Worm (Caenorhabditis elegans): Measurements from ENCODE around the gene pqn-89.
A peak's percentile ranks its signal among the peaks of the same experiment; 100 is the strongest.

pqn-89 gene

ce11 chrIV:6554865-6555264 is 48.3 kb downstream of the pqn-89 start (continued):
- TF ChIP-seq ztf-11 (tag; optimal IDR thresholded peaks at IDR 0.05), result no peak
- peak; percentile 84 for TF ChIP-seq dmd-6 (GFP tag; IDR thresholded peaks at IDR 0.05)

ce11 chrIV:6555388-6556330 is 49.1 kb downstream of the pqn-89 start, which contains the start of gene paqr-1:
Gene paqr-1, minus strand, starts transcription at chrIV:6555438.
- TF ChIP-seq lin-15B (tag; optimal IDR thresholded peaks at IDR 0.05) (no peak), hlh-30 (tag; optimal IDR thresholded peaks at IDR 0.05; ENCODE audit: insufficient read depth) (peak; percentile 82), lin-38 (GFP tag; IDR thresholded peaks at IDR 0.05) (0 out of 2 replicates have a peak, but pooled peaks have one; percentile 22), jun-1 (tag; optimal IDR thresholded peaks at IDR 0.05) (no peak), skn-1 (tag; optimal IDR thresholded peaks at IDR 0.05) (no peak), pqm-1 (tag; optimal IDR thresholded peaks at IDR 0.05) (no peak), dpl-1 (GFP tag; optimal IDR thresholded peaks at IDR 0.05) (peak; percentile 72), ztf-7 (tag; optimal IDR thresholded peaks at IDR 0.05) (no peak), dmd-6 (GFP tag; IDR thresholded peaks at IDR 0.05) (peak; percentile 58), lin-39 (tag; optimal IDR thresholded peaks at IDR 0.05) (no peak), Y75B8A.6 (GFP tag; IDR thresholded peaks at IDR 0.05) (no peak), mxl-3 (GFP tag; optimal IDR thresholded peaks at IDR 0.05) (peak; percentile 49), mxl-2 (GFP tag; conservative IDR thresholded peaks at IDR 0.05) (no peak), zfp-3 (GFP tag; conservative IDR thresholded peaks at IDR 0.05) (no peak), F44E2.7 (GFP tag; IDR thresholded peaks at IDR 0.05) (no peak), nhr-10 (tag; optimal IDR thresholded peaks at IDR 0.05) (no peak), daf-16 (GFP tag; optimal IDR thresholded peaks at IDR 0.05) (peak in 1 of 2 experiments; percentile 7), daf-16 (tag; optimal IDR thresholded peaks at IDR 0.05) (peak; percentile 55), pha-4 (GFP tag; IDR thresholded peaks at IDR 0.05) (no peak), pha-4 (tag; optimal IDR thresholded peaks at IDR 0.05) (no peak), zfp-2 (tag; optimal IDR thresholded peaks at IDR 0.05) (no peak), ZK546.5 (tag; optimal IDR thresholded peaks at IDR 0.05) (no peak), lim-7 (GFP tag; IDR thresholded peaks at IDR 0.05) (no peak), nhr-28 (tag; optimal IDR thresholded peaks at IDR 0.05) (no peak), nhr-42 (GFP tag; IDR thresholded peaks at IDR 0.05) (no peak), gei-8 (GFP tag; optimal IDR thresholded peaks at IDR 0.05) (no peak), lsy-2 (tag; optimal IDR thresholded peaks at IDR 0.05) (peak in 1 of 2 experiments; percentile 43), ceh-20 (GFP tag; IDR thresholded peaks at IDR 0.05) (no peak), mes-2 (tag; optimal IDR thresholded peaks at IDR 0.05; ENCODE audit: poor library complexity, severe bottlenecking) (peak; percentile 23), F26F4.8 (GFP tag; conservative IDR thresholded peaks at IDR 0.05) (no peak), nhr-111 (GFP tag; optimal IDR thresholded peaks at IDR 0.05) (no peak), rbr-2 (tag; optimal IDR thresholded peaks at IDR 0.05) (no peak), unc-130 (GFP tag; optimal IDR thresholded peaks at IDR 0.05) (no peak), ceh-82 (tag; optimal IDR thresholded peaks at IDR 0.05) (no peak), T26A8.4 (GFP tag; IDR thresholded peaks at IDR 0.05) (no peak), R02D3.7 (tag; optimal IDR thresholded peaks at IDR 0.05) (no peak), mep-1 (tag; optimal IDR thresholded peaks at IDR 0.05) (peak; percentile 34), ztf-11 (tag; optimal IDR thresholded peaks at IDR 0.05) (no peak), D1046.2 (GFP tag; IDR thresholded peaks at IDR 0.05) (no peak), zip-11 (GFP tag; IDR thresholded peaks at IDR 0.05) (no peak), snpc-4 (tag; optimal IDR thresholded peaks at IDR 0.05) (no peak), madf-9 (GFP tag; conservative IDR thresholded peaks at IDR 0.05) (no peak), F37D6.2 (tag; optimal IDR thresholded peaks at IDR 0.05) (no peak), zip-2 (tag; optimal IDR thresholded peaks at IDR 0.05) (no peak), set-16 (GFP tag; IDR thresholded peaks at IDR 0.05) (no peak), ces-1 (GFP tag; optimal IDR thresholded peaks at IDR 0.05) (no peak), hlh-11 (tag; optimal IDR thresholded peaks at IDR 0.05) (peak; percentile 21), hif-1 (tag; optimal IDR thresholded peaks at IDR 0.05) (no peak)
